Worm (Caenorhabditis elegans) whole organism, L4 larva: ENCODE results near the gene F12E12.6.

Source experiments
- F26F4.8 ChIP-seq: fragments of 200-800 bp; sonication (Bioruptor generic); conservative IDR thresholded peaks from 2 replicates; pipeline ENCODE4 v1.3.6; 2022; ENCODE audit warnings: missing genetic modification characterization, missing compliant biosample characterization
- F49E8.2 ChIP-seq: sonication (generic microtip); optimal IDR thresholded peaks from 2 replicates; lab custom pipeline; 2016; ENCODE audit warnings: missing compliant biosample characterization, mild to moderate bottlenecking, missing genetic modification characterization, borderline replicate concordance
- Y5F2A.4 ChIP-seq: fragments of 200-800 bp; sonication (Bioruptor generic); optimal IDR thresholded peaks from 2 replicates; lab custom pipeline; 2018; ENCODE audit warnings: mild to moderate bottlenecking, missing genetic modification characterization, missing compliant biosample characterization
- Y75B8A.6 ChIP-seq: fragments of 200-800 bp; sonication (Bioruptor generic); IDR thresholded peaks from 2 replicates; pipeline ENCODE4 v1.3.6; 2022; ENCODE audit warnings: missing genetic modification reagents, missing genetic modification characterization, missing compliant biosample characterization
- ZK337.2 ChIP-seq: fragments of 200-800 bp; sonication (Bioruptor generic); IDR thresholded peaks from 2 replicates; pipeline ENCODE4 v1.3.6; 2022; ENCODE audit warnings: missing genetic modification reagents, missing genetic modification characterization, missing compliant biosample characterization
- ZK546.5 ChIP-seq, 2 experiments: sonication (generic microtip); optimal IDR thresholded peaks; 2 replicates each; lab custom pipeline; 2017; ENCODE audit warnings: missing biosample characterization in 2 of 2, missing genetic modification characterization in 2 of 2
- aha-1 ChIP-seq: fragments of 150-350 bp; peaks from one replicate; lab custom pipeline; 2014; ENCODE audit warnings: missing biosample characterization, missing genetic modification characterization
- arid-1 ChIP-seq: fragments of 200-800 bp; sonication (Bioruptor generic); conservative IDR thresholded peaks from 2 replicates; pipeline ENCODE4 v1.3.6; 2022; ENCODE audit warnings: missing genetic modification reagents, missing genetic modification characterization, missing compliant biosample characterization
- attf-4 ChIP-seq: sonication (generic microtip); optimal IDR thresholded peaks from 3 replicates; lab custom pipeline; 2017; ENCODE audit warnings: missing biosample characterization, missing genetic modification characterization
- ceh-20 ChIP-seq: fragments of 200-800 bp; sonication (Bioruptor generic); IDR thresholded peaks from 2 replicates; pipeline ENCODE4 v1.3.6; 2022; ENCODE audit warnings: missing genetic modification reagents, missing genetic modification characterization, missing compliant biosample characterization
- ceh-28 ChIP-seq: fragments of 150-350 bp; optimal IDR thresholded peaks from 2 replicates; lab custom pipeline; 2014; ENCODE audit warnings: missing biosample characterization, missing genetic modification reagents, missing genetic modification characterization
- ceh-44 ChIP-seq: fragments of 200-800 bp; sonication (Bioruptor generic); IDR thresholded peaks from 2 replicates; pipeline ENCODE4 v1.3.6; 2022; ENCODE audit warnings: missing genetic modification reagents, missing genetic modification characterization, missing compliant biosample characterization
- cey-2 ChIP-seq: sonication (generic microtip); optimal IDR thresholded peaks from 3 replicates; lab custom pipeline; 2017; ENCODE audit warnings: missing genetic modification characterization, mild to moderate bottlenecking, missing compliant biosample characterization, antibody characterized with exemption, borderline replicate concordance; ENCODE audit not compliant: insufficient read depth
- daf-16 ChIP-seq, 3 experiments: sonication (generic microtip); optimal IDR thresholded peaks; 2 replicates each; lab custom pipeline; 2016 to 2017; ENCODE audit warnings: missing genetic modification characterization in 3 of 3, missing genetic modification reagents in 3 of 3, mild to moderate bottlenecking in 2 of 3, missing compliant biosample characterization in 2 of 3, missing biosample characterization in 1 of 3, moderate library complexity in 1 of 3
- dmd-6 ChIP-seq: fragments of 200-800 bp; sonication (Bioruptor generic); IDR thresholded peaks from 2 replicates; pipeline ENCODE4 v1.3.6; 2022; ENCODE audit warnings: missing genetic modification reagents, missing genetic modification characterization, missing compliant biosample characterization
- dpl-1 ChIP-seq: fragments of 150-350 bp; optimal IDR thresholded peaks from 2 replicates; lab custom pipeline; 2014; ENCODE audit warnings: missing biosample characterization, missing genetic modification reagents, missing genetic modification characterization
- duxl-1 ChIP-seq: sonication (generic microtip); optimal IDR thresholded peaks from 2 replicates; lab custom pipeline; 2016; ENCODE audit warnings: mild to moderate bottlenecking, missing genetic modification characterization, moderate library complexity, missing compliant biosample characterization; ENCODE audit not compliant: poor library complexity
- hlh-30 ChIP-seq: sonication (generic microtip); optimal IDR thresholded peaks from 2 replicates; lab custom pipeline; 2017; ENCODE audit warnings: antibody characterized with exemption, mild to moderate bottlenecking, missing genetic modification characterization, missing compliant biosample characterization; ENCODE audit not compliant: insufficient read depth
- jun-1 ChIP-seq: fragments of 150-350 bp; optimal IDR thresholded peaks from 2 replicates; lab custom pipeline; 2014; ENCODE audit warnings: missing biosample characterization, missing genetic modification reagents, missing genetic modification characterization
- lim-7 ChIP-seq: fragments of 200-800 bp; sonication (Bioruptor generic); IDR thresholded peaks from 2 replicates; pipeline ENCODE4 v1.3.6; 2022; ENCODE audit warnings: missing genetic modification characterization, missing compliant biosample characterization
- lin-29 ChIP-seq: fragments of 200-800 bp; sonication (Bioruptor generic); IDR thresholded peaks from 2 replicates; pipeline ENCODE4 v1.3.6; 2022; ENCODE audit warnings: missing genetic modification reagents, missing genetic modification characterization, missing compliant biosample characterization
- lsy-2 ChIP-seq, 2 experiments: fragments of 150-350 bp in 1 of 2; sonication (generic microtip) in 1 of 2; optimal IDR thresholded peaks; 2 replicates each; lab custom pipeline; 2014 to 2017; ENCODE audit warnings: missing biosample characterization in 2 of 2, missing genetic modification characterization in 2 of 2
- madf-9 ChIP-seq: fragments of 200-800 bp; sonication (Bioruptor generic); conservative IDR thresholded peaks from 2 replicates; pipeline ENCODE4 v1.3.6; 2022; ENCODE audit warnings: missing genetic modification reagents, missing genetic modification characterization, missing compliant biosample characterization
- mdt-29 ChIP-seq: fragments of 200-800 bp; sonication (Bioruptor generic); IDR thresholded peaks from 2 replicates; pipeline ENCODE4 v1.3.6; 2022; ENCODE audit warnings: missing genetic modification reagents, missing genetic modification characterization, missing compliant biosample characterization
- nhr-102 ChIP-seq: sonication (generic microtip); optimal IDR thresholded peaks from 2 replicates; lab custom pipeline; 2016; ENCODE audit warnings: mild to moderate bottlenecking, missing genetic modification characterization, moderate library complexity, missing compliant biosample characterization
- nhr-41 ChIP-seq: fragments of 200-800 bp; sonication (Bioruptor generic); IDR thresholded peaks from 2 replicates; pipeline ENCODE4 v1.3.6; 2022; ENCODE audit warnings: missing genetic modification reagents, missing genetic modification characterization, missing compliant biosample characterization
- nhr-6 ChIP-seq: fragments of 150-350 bp; optimal IDR thresholded peaks from 2 replicates; lab custom pipeline; 2014; ENCODE audit warnings: missing biosample characterization, missing genetic modification characterization
- rbr-2 ChIP-seq: sonication (generic microtip); optimal IDR thresholded peaks from 2 replicates; lab custom pipeline; 2016; ENCODE audit warnings: missing genotype, missing genetic modification characterization, missing compliant biosample characterization
- spr-3 ChIP-seq: fragments of 200-800 bp; sonication (Bioruptor generic); optimal IDR thresholded peaks from 2 replicates; lab custom pipeline; 2018; ENCODE audit warnings: mild to moderate bottlenecking, missing genetic modification characterization, missing compliant biosample characterization
- unc-130 ChIP-seq: sonication (generic microtip); optimal IDR thresholded peaks from 2 replicates; lab custom pipeline; 2016; ENCODE audit warnings: missing genetic modification reagents, missing genetic modification characterization, missing compliant biosample characterization
- unc-62 ChIP-seq, 3 experiments: fragments of 150-350 bp in 1 of 3; sonication (generic microtip); optimal IDR thresholded peaks in 2 of 3; peaks in 1 of 3; 1 replicate in 1 of 3; 2 replicates in 2 of 3; lab custom pipeline; 2014 to 2017; ENCODE audit warnings: missing biosample characterization in 3 of 3, missing genetic modification characterization in 3 of 3, missing genetic modification reagents in 3 of 3, missing genotype in 1 of 3
- zfp-2 ChIP-seq: sonication (generic microtip); optimal IDR thresholded peaks from 2 replicates; lab custom pipeline; 2016; ENCODE audit warnings: mild to moderate bottlenecking, missing genetic modification characterization, missing compliant biosample characterization
- zip-2 ChIP-seq: fragments of 150-350 bp; optimal IDR thresholded peaks from 2 replicates; lab custom pipeline; 2014; ENCODE audit warnings: missing biosample characterization, missing genetic modification characterization
- ztf-7 ChIP-seq: fragments of 150-350 bp; optimal IDR thresholded peaks from 2 replicates; lab custom pipeline; 2014; ENCODE audit warnings: missing biosample characterization, missing genetic modification characterization

F12E12.6 gene

ce11 chrII:3777802-3778201, 41.1 kb upstream of the F12E12.6 start:
- TF ChIP-seq unc-130 (GFP tag; lab: Kevin White, UChicago) (no peak), arid-1 (no peak), rbr-2 (tag; lab: Kevin White, UChicago) (no peak), lsy-2 (tag; optimal IDR thresholded peaks at IDR 0.05; lab: Kevin White, UChicago) (no peak), jun-1 (tag; lab: Kevin White, UChicago) (no peak), dpl-1 (GFP tag; lab: Kevin White, UChicago) (no peak), ceh-20 (GFP tag; lab: Robert Waterston, UW) (no peak), daf-16 (GFP tag; optimal IDR thresholded peaks at IDR 0.05; lab: Kevin White, UChicago) (no peak), daf-16 (tag; optimal IDR thresholded peaks at IDR 0.05; lab: Kevin White, UChicago) (no peak), ceh-28 (tag; lab: Kevin White, UChicago) (no peak), nhr-102 (no peak), madf-9 (GFP tag; lab: Robert Waterston, UW) (no peak), attf-4 (no peak), ZK546.5 (tag; optimal IDR thresholded peaks at IDR 0.05; lab: Kevin White, UChicago) (no peak), duxl-1 (no peak)

ce11 chrII:3775719-3776118, 39.0 kb upstream of the F12E12.6 start, which contains the start of gene T24E12.3:
Gene T24E12.3, plus strand, starts transcription at chrII:3776019.
- no peak for TF ChIP-seq nhr-6 (tag; lab: Kevin White, UChicago)
- TF ChIP-seq attf-4 = no peak
- no peak for TF ChIP-seq F49E8.2 (tag; lab: Kevin White, UChicago)
- TF ChIP-seq aha-1 (tag; lab: Kevin White, UChicago) = no peak
- TF ChIP-seq zip-2 (tag; lab: Kevin White, UChicago) = no peak
- no peak for TF ChIP-seq cey-2 (tag; lab: Kevin White, UChicago)
- no peak for TF ChIP-seq dmd-6
- TF ChIP-seq ceh-44 (GFP tag; lab: Robert Waterston, UW) = no peak
- no peak for TF ChIP-seq Y5F2A.4 (GFP tag; lab: Kevin White, UChicago)
- TF ChIP-seq ceh-28 (tag; lab: Kevin White, UChicago) = no peak
- no peak for TF ChIP-seq F26F4.8
- TF ChIP-seq mdt-29 (GFP tag; lab: Robert Waterston, UW) = no peak
- no peak for TF ChIP-seq unc-130 (GFP tag; lab: Kevin White, UChicago)
- no peak for TF ChIP-seq Y75B8A.6 (GFP tag; lab: Robert Waterston, UW)

ce11 chrII:3773130-3773529, 36.4 kb upstream of the F12E12.6 start, which contains the start of gene T24E12.10:
Gene T24E12.10, minus strand, starts transcription at chrII:3773230.
- TF ChIP-seq unc-62 (GFP tag; optimal IDR thresholded peaks at IDR 0.05 in 1 of 2; lab: Kevin White, UChicago) (peak in 1 of 2 experiments; percentile 80), unc-62 (tag; optimal IDR thresholded peaks at IDR 0.05; lab: Kevin White, UChicago) (no peak), ZK337.2 (GFP tag; lab: Robert Waterston, UW) (no peak), daf-16 (GFP tag; optimal IDR thresholded peaks at IDR 0.05; lab: Kevin White, UChicago) (no peak), daf-16 (tag; optimal IDR thresholded peaks at IDR 0.05; lab: Kevin White, UChicago) (no peak), ceh-20 (GFP tag; lab: Robert Waterston, UW) (no peak)

ce11 chrII:3771640-3772039, 34.9 kb upstream of the F12E12.6 start:
- peak in 1 of 2 experiments; percentile 94 for TF ChIP-seq unc-62 (GFP tag; optimal IDR thresholded peaks at IDR 0.05 in 1 of 2; lab: Kevin White, UChicago)
- TF ChIP-seq unc-62 (tag; optimal IDR thresholded peaks at IDR 0.05; lab: Kevin White, UChicago) = no peak
- no peak for TF ChIP-seq ztf-7
- no peak for TF ChIP-seq ZK337.2 (GFP tag; lab: Robert Waterston, UW)
- no peak for TF ChIP-seq hlh-30 (tag; lab: Kevin White, UChicago)
- TF ChIP-seq lim-7 (GFP tag; lab: Robert Waterston, UW) = no peak
- TF ChIP-seq lin-29 (GFP tag; lab: Robert Waterston, UW) = no peak
- no peak for TF ChIP-seq nhr-41 (GFP tag; lab: Robert Waterston, UW)
- no peak for TF ChIP-seq zfp-2 (tag; lab: Kevin White, UChicago)
- no peak for TF ChIP-seq spr-3 (GFP tag; lab: Kevin White, UChicago)
- TF ChIP-seq aha-1 (tag; lab: Kevin White, UChicago) = peak; percentile 32
